Fruit fly (Drosophila melanogaster): ENCODE data around the gene Cdk8.

Cdk8 gene

dm6 chr3L:9815705-9816104, 22.8 kb downstream of the Cdk8 start:
- TF ChIP-seq da (GFP tag; optimal IDR thresholded peaks at IDR 0.05) (no peak), Hmx (GFP tag; optimal IDR thresholded peaks at IDR 0.05) (no peak), klu (GFP tag; IDR thresholded peaks at IDR 0.05) (no peak), sr (GFP tag; IDR thresholded peaks at IDR 0.05) (peak; percentile 7; the same call in 1 of the 3 replicates), BEAF-32 (GFP tag; optimal IDR thresholded peaks at IDR 0.05) (no peak), ERR (GFP tag; optimal IDR thresholded peaks at IDR 0.05) (no peak), CG1233 (GFP tag; optimal IDR thresholded peaks at IDR 0.05) (no peak), sd (tag; optimal IDR thresholded peaks at IDR 0.05) (peak; percentile 87), pzg (GFP tag; optimal IDR thresholded peaks at IDR 0.05) (no peak), ac (GFP tag; optimal IDR thresholded peaks at IDR 0.05) (no peak), Drgx (GFP tag; IDR thresholded peaks at IDR 0.05) (peak; percentile 19; the same call in 1 of the 2 replicates), gcm2 (GFP tag; optimal IDR thresholded peaks at IDR 0.05) (no peak), CG1792 (GFP tag; optimal IDR thresholded peaks at IDR 0.05) (no peak), PHDP (tag; optimal IDR thresholded peaks at IDR 0.05) (no peak), Bdp1 (GFP tag; optimal IDR thresholded peaks at IDR 0.05) (no peak), CG10543 (GFP tag; optimal IDR thresholded peaks at IDR 0.05) (peak; percentile 14), CG11093 (GFP tag; IDR thresholded peaks at IDR 0.05) (no peak), CG17385 (GFP tag; optimal IDR thresholded peaks at IDR 0.05) (peak; percentile 16), lab (GFP tag; optimal IDR thresholded peaks at IDR 0.05) (no peak), CG1603 (tag; optimal IDR thresholded peaks at IDR 0.05) (no peak), CG14014 (GFP tag; IDR thresholded peaks at IDR 0.05) (0 out of 2 replicates have a peak, but pooled peaks have one; percentile 11), CG15073 (GFP tag; optimal IDR thresholded peaks at IDR 0.05) (peak; percentile 78), Med (GFP tag) (peak; percentile 7), chinmo (GFP tag; IDR thresholded peaks at IDR 0.05; ENCODE audit: partially characterized antibody) (0 out of 4 replicates have a peak, but pooled peaks have one; percentile 27), CG15011 (GFP tag; optimal IDR thresholded peaks at IDR 0.05) (no peak), ci (GFP tag; IDR thresholded peaks at IDR 0.05) (0 out of 3 replicates have a peak, but pooled peaks have one; percentile 23), gfzf (GFP tag; optimal IDR thresholded peaks at IDR 0.05) (no peak), Pdp1 (GFP tag; optimal IDR thresholded peaks at IDR 0.05) (peak in 1 of 2 experiments; percentile 85), Meics (GFP tag; optimal IDR thresholded peaks at IDR 0.05) (no peak), nau (GFP tag; optimal IDR thresholded peaks at IDR 0.05) (peak; percentile 66), CG12155 (GFP tag; optimal IDR thresholded peaks at IDR 0.05) (no peak), CG17912 (GFP tag; optimal IDR thresholded peaks at IDR 0.05) (no peak), CG8924 (tag; optimal IDR thresholded peaks at IDR 0.05) (no peak)

DNA sequence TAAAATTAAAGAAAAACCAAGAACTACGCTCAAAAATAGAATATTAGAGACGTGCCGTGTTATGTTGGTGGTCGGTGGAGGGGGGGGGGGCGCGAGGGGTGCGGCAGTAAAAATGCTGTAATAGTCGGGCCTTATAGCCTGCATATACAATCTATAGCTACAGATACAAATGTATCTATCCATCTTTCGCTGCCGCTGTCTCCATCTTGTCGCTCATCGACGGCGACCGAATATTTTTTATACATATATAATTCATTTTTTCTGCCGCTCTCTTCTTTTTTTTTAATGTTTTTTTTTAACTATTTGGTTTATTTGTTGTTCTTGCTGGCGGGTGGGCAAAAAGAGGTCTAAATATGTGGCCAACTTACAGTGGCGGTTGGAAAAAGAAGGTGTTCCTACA, 23.8 kb downstream of the Cdk8 start:
- TF ChIP-seq crol (GFP tag; IDR thresholded peaks at IDR 0.05): peak; percentile 89
- TF ChIP-seq abd-A (tag; optimal IDR thresholded peaks at IDR 0.05): peak; percentile 48
- no peak for TF ChIP-seq Dip3 (GFP tag; optimal IDR thresholded peaks at IDR 0.05)
- no peak for TF ChIP-seq en (GFP tag; optimal IDR thresholded peaks at IDR 0.05)
- TF ChIP-seq gfzf (GFP tag; optimal IDR thresholded peaks at IDR 0.05): no peak
- TF ChIP-seq Nf-YA (GFP tag; IDR thresholded peaks at IDR 0.05): no peak
- no peak for TF ChIP-seq CG7963 (GFP tag; IDR thresholded peaks at IDR 0.05; ENCODE audit: partially characterized antibody)
- TF ChIP-seq sens (GFP tag): peak; percentile 14
- TF ChIP-seq CG4328 (GFP tag; optimal IDR thresholded peaks at IDR 0.05): peak; percentile 47
- no peak for TF ChIP-seq CoRest (tag; optimal IDR thresholded peaks at IDR 0.05)
- no peak for TF ChIP-seq prd (optimal IDR thresholded peaks at IDR 0.05)
- TF ChIP-seq prd (GFP tag; IDR thresholded peaks at IDR 0.05): no peak
- no peak for TF ChIP-seq CG10959 (GFP tag; IDR thresholded peaks at IDR 0.05)
- no peak for TF ChIP-seq H15 (GFP tag; IDR thresholded peaks at IDR 0.05)
- no peak for TF ChIP-seq klu (GFP tag; IDR thresholded peaks at IDR 0.05)
- no peak for TF ChIP-seq unpg (GFP tag; optimal IDR thresholded peaks at IDR 0.05)
- peak; percentile 72 for TF ChIP-seq sd (tag; optimal IDR thresholded peaks at IDR 0.05)
- peak; percentile 48 for TF ChIP-seq Med (GFP tag)
- TF ChIP-seq CG33557 (GFP tag; optimal IDR thresholded peaks at IDR 0.05): no peak
- peak; percentile 68 for TF ChIP-seq Drgx (GFP tag; IDR thresholded peaks at IDR 0.05)
- TF ChIP-seq corto (GFP tag; optimal IDR thresholded peaks at IDR 0.05): no peak
- peak; percentile 36; the same call in 1 of the 3 replicates for TF ChIP-seq CG2199 (GFP tag; IDR thresholded peaks at IDR 0.05)
- peak; percentile 74 for TF ChIP-seq CG10543 (GFP tag; optimal IDR thresholded peaks at IDR 0.05)
- TF ChIP-seq CG16863 (GFP tag; optimal IDR thresholded peaks at IDR 0.05): no peak

All from whole organism, embryonic.